Worm (Caenorhabditis elegans) whole organism, young adult: ENCODE data around the gene T04B8.5.
A peak's percentile ranks its signal among the peaks of the same experiment; 100 is the strongest.

Experiments
- B0019.2 ChIP-seq: fragments of 200-800 bp; sonication (Bioruptor generic); conservative IDR thresholded peaks from 2 replicates; pipeline ENCODE4 v1.3.6; 2022; ENCODE audit warnings: missing genetic modification reagents, missing genetic modification characterization, missing compliant biosample characterization
- B0261.1 ChIP-seq: sonication (generic microtip); optimal IDR thresholded peaks from 2 replicates; lab custom pipeline; 2016; ENCODE audit warnings: mild to moderate bottlenecking, missing genetic modification characterization, moderate library complexity, missing compliant biosample characterization
- D2030.7 ChIP-seq: fragments of 200-800 bp; sonication (Bioruptor generic); IDR thresholded peaks from 2 replicates; pipeline ENCODE4 v1.3.6; 2022; ENCODE audit warnings: missing genetic modification reagents, missing genetic modification characterization, missing compliant biosample characterization
- F33H1.4 ChIP-seq: fragments of 200-800 bp; sonication (Bioruptor generic); IDR thresholded peaks from 2 replicates; pipeline ENCODE4 v1.3.6; 2022; ENCODE audit warnings: missing genetic modification reagents, missing genetic modification characterization, missing compliant biosample characterization
- F37B4.10 ChIP-seq: fragments of 200-800 bp; sonication (Bioruptor generic); IDR thresholded peaks from 2 replicates; pipeline ENCODE4 v1.3.6; 2022; ENCODE audit warnings: missing genetic modification characterization, missing compliant biosample characterization
- K12H6.12 ChIP-seq: fragments of 200-800 bp; sonication (Bioruptor generic); optimal IDR thresholded peaks from 2 replicates; lab custom pipeline; 2018; ENCODE audit warnings: mild to moderate bottlenecking, missing genetic modification characterization, missing compliant biosample characterization
- T07F8.4 ChIP-seq: sonication (generic microtip); optimal IDR thresholded peaks from 2 replicates; lab custom pipeline; 2016; ENCODE audit warnings: mild to moderate bottlenecking, missing genetic modification characterization, moderate library complexity, missing compliant biosample characterization
- Y53G8AR.9 ChIP-seq: fragments of 200-800 bp; sonication (Bioruptor generic); conservative IDR thresholded peaks from 2 replicates; pipeline ENCODE4 v1.3.6; 2022; ENCODE audit warnings: missing genetic modification reagents, missing genetic modification characterization, missing compliant biosample characterization
- Y56A3A.18 ChIP-seq: fragments of 200-800 bp; sonication (Bioruptor generic); IDR thresholded peaks from 2 replicates; pipeline ENCODE4 v1.3.6; 2022; ENCODE audit warnings: missing genetic modification reagents, missing genetic modification characterization, missing compliant biosample characterization
- ZK185.1 ChIP-seq: sonication (generic microtip); optimal IDR thresholded peaks from 2 replicates; lab custom pipeline; 2016; ENCODE audit warnings: mild to moderate bottlenecking, missing genetic modification characterization, missing compliant biosample characterization; ENCODE audit not compliant: poor library complexity, severe bottlenecking
- akir-1 ChIP-seq: fragments of 200-800 bp; sonication (Bioruptor generic); optimal IDR thresholded peaks from 2 replicates; lab custom pipeline; 2018; ENCODE audit warnings: mild to moderate bottlenecking, missing genetic modification characterization, moderate library complexity, missing compliant biosample characterization
- attf-5 ChIP-seq: fragments of 200-800 bp; sonication (Bioruptor generic); optimal IDR thresholded peaks from 2 replicates; lab custom pipeline; 2018; ENCODE audit warnings: mild to moderate bottlenecking, missing genetic modification characterization, missing compliant biosample characterization
- attf-6 ChIP-seq: fragments of 200-800 bp; sonication (Bioruptor generic); IDR thresholded peaks from 2 replicates; pipeline ENCODE4 v1.3.6; 2022; ENCODE audit warnings: missing genetic modification reagents, missing genetic modification characterization, missing compliant biosample characterization
- bed-1 ChIP-seq: fragments of 200-800 bp; sonication (Bioruptor generic); IDR thresholded peaks from 2 replicates; pipeline ENCODE4 v1.3.6; 2022; ENCODE audit warnings: missing genetic modification reagents, missing genetic modification characterization, missing compliant biosample characterization
- cebp-2 ChIP-seq: fragments of 200-800 bp; sonication (Bioruptor generic); IDR thresholded peaks from 2 replicates; pipeline ENCODE4 v1.3.6; 2022; ENCODE audit warnings: missing genetic modification characterization, missing compliant biosample characterization
- ceh-40 ChIP-seq: fragments of 200-800 bp; sonication (Bioruptor generic); IDR thresholded peaks from 2 replicates; pipeline ENCODE4 v1.3.6; 2022; ENCODE audit warnings: missing genetic modification characterization, missing compliant biosample characterization
- ceh-58 ChIP-seq: fragments of 200-800 bp; sonication (Bioruptor generic); IDR thresholded peaks from 2 replicates; pipeline ENCODE4 v1.3.6; 2022; ENCODE audit warnings: missing genetic modification characterization, missing compliant biosample characterization
- ceh-91 ChIP-seq: fragments of 200-800 bp; sonication (Bioruptor generic); IDR thresholded peaks from 2 replicates; pipeline ENCODE4 v1.3.6; 2022; ENCODE audit warnings: missing genetic modification reagents, missing genetic modification characterization, missing compliant biosample characterization
- fkh-3 ChIP-seq: sonication (generic microtip); optimal IDR thresholded peaks from 2 replicates; lab custom pipeline; 2016; ENCODE audit warnings: mild to moderate bottlenecking, missing genetic modification characterization, missing compliant biosample characterization
- hmg-1.2 ChIP-seq: fragments of 200-800 bp; sonication (Bioruptor generic); IDR thresholded peaks from 2 replicates; pipeline ENCODE4 v1.3.6; 2022; ENCODE audit warnings: missing genetic modification reagents, missing genetic modification characterization, missing compliant biosample characterization
- lag-1 ChIP-seq: fragments of 200-800 bp; sonication (Bioruptor generic); IDR thresholded peaks from 2 replicates; pipeline ENCODE4 v1.3.6; 2022; ENCODE audit warnings: missing genetic modification reagents, missing genetic modification characterization, missing compliant biosample characterization
- lin-26 ChIP-seq: fragments of 200-800 bp; sonication (Bioruptor generic); IDR thresholded peaks from 2 replicates; pipeline ENCODE4 v1.3.6; 2022; ENCODE audit warnings: missing genetic modification reagents, missing genetic modification characterization, missing compliant biosample characterization
- lin-35 ChIP-seq, 3 experiments: fragments of 150-350 bp in 2 of 3; sonication (generic microtip) in 1 of 3; optimal IDR thresholded peaks; 2 replicates each; lab custom pipeline; 2014 to 2018; ENCODE audit warnings: missing biosample characterization in 3 of 3, missing genetic modification characterization in 3 of 3, missing genetic modification reagents in 3 of 3
- lin-40 ChIP-seq: sonication (generic microtip); optimal IDR thresholded peaks from 2 replicates; lab custom pipeline; 2016; ENCODE audit warnings: missing genetic modification characterization, mild to moderate bottlenecking, missing compliant biosample characterization, missing genotype, missing genetic modification reagents
- lin-54 ChIP-seq: fragments of 200-800 bp; sonication (Bioruptor generic); optimal IDR thresholded peaks from 2 replicates; lab custom pipeline; 2018; ENCODE audit warnings: mild to moderate bottlenecking, missing genetic modification characterization, missing compliant biosample characterization
- madf-10 ChIP-seq: sonication (generic microtip); optimal IDR thresholded peaks from 2 replicates; lab custom pipeline; 2016; ENCODE audit warnings: mild to moderate bottlenecking, missing genetic modification characterization, missing compliant biosample characterization
- nfya-1 ChIP-seq: sonication (generic microtip); optimal IDR thresholded peaks from 2 replicates; lab custom pipeline; 2017; ENCODE audit warnings: antibody characterized with exemption, missing compliant biosample characterization, missing genetic modification characterization, borderline replicate concordance; ENCODE audit not compliant: insufficient read depth
- nhr-179 ChIP-seq: sonication (generic microtip); optimal IDR thresholded peaks from 2 replicates; lab custom pipeline; 2016; ENCODE audit warnings: mild to moderate bottlenecking, missing genetic modification characterization, missing compliant biosample characterization
- nhr-90 ChIP-seq: sonication (generic microtip); optimal IDR thresholded peaks from 2 replicates; lab custom pipeline; 2016; ENCODE audit warnings: missing genotype, mild to moderate bottlenecking, missing genetic modification characterization, missing compliant biosample characterization
- pha-4 ChIP-seq: fragments of 150-350 bp; sonication (generic microtip); optimal IDR thresholded peaks from 2 replicates; lab custom pipeline; 2014; ENCODE audit warnings: missing biosample characterization, missing genetic modification reagents, missing genetic modification characterization
- snpc-1.1 ChIP-seq: sonication (generic microtip); optimal IDR thresholded peaks from 2 replicates; lab custom pipeline; 2017; ENCODE audit warnings: missing genetic modification characterization, mild to moderate bottlenecking, missing compliant biosample characterization, antibody characterized with exemption, moderate library complexity, missing genotype, missing genetic modification reagents; ENCODE audit not compliant: insufficient read depth
- snpc-4 ChIP-seq, 5 experiments: fragments of 150-350 bp in 1 of 5; sonication (generic microtip) in 4 of 5; optimal IDR thresholded peaks; 2 replicates each; lab custom pipeline; 2014 to 2018; ENCODE audit warnings: missing genetic modification characterization in 5 of 5, missing biosample characterization in 3 of 5, antibody characterized with exemption in 2 of 5, mild to moderate bottlenecking in 2 of 5, missing compliant biosample characterization in 2 of 5, missing genotype in 2 of 5, moderate library complexity in 2 of 5, missing genetic modification reagents in 1 of 5
- ztf-22 ChIP-seq: fragments of 200-800 bp; sonication (Bioruptor generic); optimal IDR thresholded peaks from 2 replicates; lab custom pipeline; 2018; ENCODE audit warnings: mild to moderate bottlenecking, missing genetic modification characterization, moderate library complexity, missing compliant biosample characterization
- ztf-28 ChIP-seq: fragments of 200-800 bp; sonication (Bioruptor generic); IDR thresholded peaks from 2 replicates; pipeline ENCODE4 v1.3.6; 2022; ENCODE audit warnings: missing genetic modification reagents, missing genetic modification characterization, missing compliant biosample characterization

Gene T04B8.5

ce11 chrII:605267-605666, 19.1 kb downstream of the T04B8.5 start, which contains the start of gene W04H10.2:
W04H10.2 (plus strand) TSS chrII:605567.
- TF ChIP-seq ceh-91 (GFP tag; lab: Robert Waterston, UW) (no peak), ZK185.1 (no peak), Y53G8AR.9 (GFP tag; lab: Robert Waterston, UW) (no peak), hmg-1.2 (GFP tag; lab: Robert Waterston, UW) (no peak), pha-4 (tag; lab: Kevin White, UChicago) (no peak), snpc-1.1 (tag; lab: Kevin White, UChicago) (no peak)

- TF ChIP-seq lin-40 (tag; lab: Kevin White, UChicago) (peak; percentile 7), attf-5 (GFP tag; lab: Kevin White, UChicago) (peak; percentile 40), B0261.1 (no peak), lin-35 (GFP tag; optimal IDR thresholded peaks at IDR 0.05; lab: Kevin White, UChicago) (peak in 1 of 3 experiments; percentile 8), hmg-1.2 (GFP tag; lab: Robert Waterston, UW) (peak; percentile 61; the same call in 1 of the 2 replicates), snpc-4 (GFP tag; optimal IDR thresholded peaks at IDR 0.05; lab: Kevin White, UChicago) (no peak), snpc-4 (tag; optimal IDR thresholded peaks at IDR 0.05; lab: Kevin White, UChicago) (peak in 1 of 4 experiments; percentile 23)
Measured at ce11 chrII:602969-603368, 21.4 kb downstream of the T04B8.5 start.

- TF ChIP-seq nhr-90 (tag; lab: Kevin White, UChicago) (no peak), F33H1.4 (GFP tag; lab: Robert Waterston, UW) (no peak), lin-54 (no peak), fkh-3 (tag; lab: Kevin White, UChicago) (no peak), F37B4.10 (no peak), K12H6.12 (tag; lab: Kevin White, UChicago) (no peak), ztf-22 (GFP tag; lab: Kevin White, UChicago) (no peak), D2030.7 (GFP tag; lab: Robert Waterston, UW) (no peak)
Measured at ce11 chrII:602020-602419, 22.3 kb downstream of the T04B8.5 start, which contains the start of gene nhl-3. nhl-3 (minus strand) TSS chrII:602120.

ce11 chrII:601305-601704, 23.0 kb downstream of the T04B8.5 start:
- TF ChIP-seq ceh-40 (GFP tag; lab: Robert Waterston, UW) (no peak), hmg-1.2 (GFP tag; lab: Robert Waterston, UW) (peak; percentile 60; the same call in 1 of the 2 replicates)

- TF ChIP-seq attf-6 (no peak), lin-26 (GFP tag; lab: Robert Waterston, UW) (no peak), bed-1 (GFP tag; lab: Robert Waterston, UW) (no peak), akir-1 (GFP tag; lab: Kevin White, UChicago) (no peak), lag-1 (GFP tag; lab: Robert Waterston, UW) (no peak), ceh-58 (GFP tag; lab: Robert Waterston, UW) (no peak), ztf-28 (GFP tag; lab: Robert Waterston, UW) (no peak), lin-54 (no peak), hmg-1.2 (GFP tag; lab: Robert Waterston, UW) (no peak), madf-10 (tag; lab: Kevin White, UChicago) (no peak), nfya-1 (tag; lab: Kevin White, UChicago) (no peak), cebp-2 (GFP tag; lab: Robert Waterston, UW) (no peak), T07F8.4 (tag; lab: Kevin White, UChicago) (no peak), nhr-179 (no peak), B0019.2 (GFP tag; lab: Robert Waterston, UW) (no peak), F33H1.4 (GFP tag; lab: Robert Waterston, UW) (no peak), Y56A3A.18 (GFP tag; lab: Robert Waterston, UW) (no peak)
Measured at ce11 chrII:596702-597101, 27.6 kb downstream of the T04B8.5 start.
